Fruit fly (Drosophila melanogaster) whole organism, embryonic: ENCODE measurements around the gene CG6602.

Experiments
- Awh ChIP-seq: fragments of 200-800 bp; sonication (Bioruptor generic); IDR thresholded peaks from 2 replicates; pipeline ENCODE4, ENCODE4 v1.3.6; 2022; ENCODE audit warnings: missing biosample characterization, missing genetic modification characterization
- CG1024 ChIP-seq: fragments of 200-800 bp; sonication (Bioruptor generic); IDR thresholded peaks from 2 replicates; pipeline ENCODE4 v1.3.6; 2022; ENCODE audit warnings: missing biosample characterization, missing genetic modification characterization
- CG10366 ChIP-seq: fragments of 200-800 bp; sonication (Bioruptor generic); IDR thresholded peaks from 2 replicates; pipeline ENCODE4 v1.3.6; 2022; ENCODE audit warnings: missing biosample characterization, missing genetic modification characterization
- CG11695 ChIP-seq: fragments of 200-800 bp; sonication (Bioruptor generic); IDR thresholded peaks from 3 replicates; pipeline ENCODE4 v1.3.6; 2022; ENCODE audit warnings: missing biosample characterization, missing genetic modification characterization
- CG12071 ChIP-seq: fragments of 200-800 bp; sonication (Bioruptor generic); optimal IDR thresholded peaks from 3 replicates; lab custom pipeline; 2018; ENCODE audit warnings: missing biosample characterization, mild to moderate bottlenecking, missing genetic modification characterization
- CG16815 ChIP-seq: fragments of 200-800 bp; sonication (Bioruptor generic); optimal IDR thresholded peaks from 3 replicates; lab custom pipeline; 2017; ENCODE audit warnings: missing biosample characterization, mild to moderate bottlenecking, missing genetic modification characterization
- CG18011 ChIP-seq: fragments of 200-800 bp; sonication (Bioruptor generic); optimal IDR thresholded peaks from 2 replicates; lab custom pipeline; 2017; ENCODE audit warnings: missing biosample characterization, missing genetic modification characterization, mild to moderate bottlenecking, moderate library complexity, missing genotype
- CG18599 ChIP-seq: fragments of 200-800 bp; sonication (Bioruptor generic); optimal IDR thresholded peaks from 3 replicates; lab custom pipeline; 2017; ENCODE audit warnings: missing biosample characterization, missing genetic modification characterization, mild to moderate bottlenecking, moderate library complexity, missing genetic modification reagents
- CG34376 ChIP-seq: fragments of 200-800 bp; sonication (Bioruptor generic); optimal IDR thresholded peaks from 2 replicates; lab custom pipeline; 2018; ENCODE audit warnings: missing biosample characterization, mild to moderate bottlenecking, missing genetic modification characterization
- CG3995 ChIP-seq: fragments of 200-800 bp; sonication (Bioruptor generic); optimal IDR thresholded peaks from 3 replicates; lab custom pipeline; 2016; ENCODE audit warnings: missing biosample characterization, missing genetic modification characterization
- CG4424 ChIP-seq: fragments of 200-800 bp; sonication (Bioruptor generic); optimal IDR thresholded peaks from 3 replicates; lab custom pipeline; 2016; ENCODE audit warnings: missing biosample characterization, missing genetic modification characterization
- CG6654 ChIP-seq: fragments of 200-800 bp; sonication (Bioruptor generic); optimal IDR thresholded peaks from 2 replicates; lab custom pipeline; 2017; ENCODE audit warnings: missing biosample characterization, mild to moderate bottlenecking, missing genetic modification characterization
- CG6854 ChIP-seq: fragments of 200-800 bp; sonication (Bioruptor generic); optimal IDR thresholded peaks from 3 replicates; lab custom pipeline; 2017; ENCODE audit warnings: missing biosample characterization, mild to moderate bottlenecking, missing genetic modification characterization
- CG7271 ChIP-seq: fragments of 200-800 bp; sonication (Bioruptor generic); optimal IDR thresholded peaks from 2 replicates; lab custom pipeline; 2018; ENCODE audit warnings: missing biosample characterization, mild to moderate bottlenecking, missing genetic modification characterization, moderate library complexity
- CG7786 ChIP-seq: fragments of 200-800 bp; sonication (Bioruptor generic); optimal IDR thresholded peaks from 2 replicates; lab custom pipeline; 2016; ENCODE audit warnings: missing biosample characterization, missing genetic modification characterization
- CG7928 ChIP-seq: fragments of 200-800 bp; sonication (Bioruptor generic); optimal IDR thresholded peaks from 2 replicates; lab custom pipeline; 2017; ENCODE audit warnings: missing biosample characterization, mild to moderate bottlenecking, missing genetic modification characterization
- CG8359 ChIP-seq: fragments of 200-800 bp; sonication (Bioruptor generic); optimal IDR thresholded peaks from 2 replicates; lab custom pipeline; 2017; ENCODE audit warnings: missing biosample characterization, mild to moderate bottlenecking, missing genetic modification characterization, borderline replicate concordance
- Gug ChIP-seq: fragments of 200-800 bp; sonication (Bioruptor generic); IDR thresholded peaks from 4 replicates; pipeline ENCODE4 v1.3.6; 2022; ENCODE audit warnings: missing biosample characterization, missing genetic modification characterization
- HLHmδ ChIP-seq: fragments of 200-800 bp; sonication (Bioruptor generic); optimal IDR thresholded peaks from 2 replicates; lab custom pipeline; 2018; ENCODE audit warnings: missing biosample characterization, mild to moderate bottlenecking, missing genetic modification characterization, moderate library complexity
- Hr3 ChIP-seq: fragments of 200-800 bp; sonication (Bioruptor generic); optimal IDR thresholded peaks from 3 replicates; lab custom pipeline; 2016; ENCODE audit warnings: missing biosample characterization, missing genetic modification characterization
- Kr ChIP-seq: fragments of 200-800 bp; sonication (Bioruptor generic); optimal IDR thresholded peaks from 2 replicates; lab custom pipeline; 2017; ENCODE audit warnings: missing biosample characterization, mild to moderate bottlenecking, missing genetic modification characterization
- Lpt ChIP-seq: fragments of >200 bp; optimal IDR thresholded peaks from 2 replicates; lab custom pipeline; 2018; ENCODE audit warnings: missing biosample characterization, missing genetic modification characterization
- MTF-1 ChIP-seq: fragments of 200-800 bp; sonication (Bioruptor generic); optimal IDR thresholded peaks from 2 replicates; lab custom pipeline; 2018; ENCODE audit warnings: missing biosample characterization, mild to moderate bottlenecking, missing genetic modification characterization, borderline replicate concordance
- Nf-YC ChIP-seq: fragments of 200-800 bp; optimal IDR thresholded peaks from 3 replicates; lab custom pipeline; 2019; ENCODE audit warnings: missing biosample characterization, mild to moderate bottlenecking, missing genetic modification characterization, moderate library complexity
- NfI ChIP-seq: fragments of 200-800 bp; sonication (Bioruptor generic); optimal IDR thresholded peaks from 3 replicates; lab custom pipeline; 2018; ENCODE audit warnings: missing biosample characterization, mild to moderate bottlenecking, missing genetic modification characterization, moderate library complexity
- Pdp1 ChIP-seq, 2 experiments: fragments of 200-800 bp; sonication (Bioruptor generic); optimal IDR thresholded peaks; 3 replicates each; lab custom pipeline; 2016; ENCODE audit warnings: missing biosample characterization in 2 of 2, missing genetic modification characterization in 2 of 2, mild to moderate bottlenecking in 1 of 2, moderate library complexity in 1 of 2
- Poxn ChIP-seq: fragments of 200-800 bp; sonication (Bioruptor generic); IDR thresholded peaks from 2 replicates; pipeline ENCODE4 v1.3.6; 2022; ENCODE audit warnings: missing biosample characterization, missing genetic modification characterization
- Rx ChIP-seq: fragments of 200-800 bp; sonication (Bioruptor generic); IDR thresholded peaks from 2 replicates; pipeline ENCODE4 v1.3.6; 2022; ENCODE audit warnings: missing biosample characterization, missing genetic modification characterization
- Six4 ChIP-seq: fragments of 200-800 bp; sonication (Bioruptor generic); optimal IDR thresholded peaks from 2 replicates; lab custom pipeline; 2016; ENCODE audit warnings: missing biosample characterization, missing genetic modification characterization
- Sry-β ChIP-seq: fragments of 200-800 bp; sonication (Bioruptor generic); optimal IDR thresholded peaks from 2 replicates; lab custom pipeline; 2018; ENCODE audit warnings: missing biosample characterization, mild to moderate bottlenecking, missing genetic modification characterization, moderate library complexity
- ara ChIP-seq: fragments of 200-800 bp; sonication (Bioruptor generic); IDR thresholded peaks from 2 replicates; pipeline ENCODE4 v1.3.6; 2022; ENCODE audit warnings: missing biosample characterization, missing genetic modification characterization
- cato ChIP-seq: fragments of 200-800 bp; sonication (Bioruptor generic); optimal IDR thresholded peaks from 2 replicates; lab custom pipeline; 2016; ENCODE audit warnings: missing biosample characterization, missing genetic modification characterization, borderline replicate concordance
- dmrt99B ChIP-seq: fragments of 200-800 bp; sonication (Bioruptor generic); optimal IDR thresholded peaks from 2 replicates; lab custom pipeline; 2018; ENCODE audit warnings: missing biosample characterization, mild to moderate bottlenecking, missing genetic modification characterization, moderate library complexity
- exex ChIP-seq: fragments of 200-800 bp; sonication (Bioruptor generic); optimal IDR thresholded peaks from 4 replicates; lab custom pipeline; 2018; ENCODE audit warnings: missing biosample characterization, mild to moderate bottlenecking, missing genetic modification characterization, moderate library complexity
- grn ChIP-seq: fragments of 200-800 bp; sonication (Bioruptor generic); optimal IDR thresholded peaks from 3 replicates; lab custom pipeline; 2017; ENCODE audit warnings: missing biosample characterization, missing genetic modification characterization
- gt ChIP-seq: fragments of 200-800 bp; sonication (Bioruptor generic); IDR thresholded peaks from 2 replicates; pipeline ENCODE4 v1.3.6; 2022; ENCODE audit warnings: missing biosample characterization, missing genetic modification characterization
- ham ChIP-seq: fragments of 200-800 bp; sonication (Bioruptor generic); IDR thresholded peaks from 2 replicates; pipeline ENCODE4 v1.3.6; 2022; ENCODE audit warnings: missing biosample characterization, missing genetic modification characterization
- ken ChIP-seq: fragments of 200-800 bp; sonication (Bioruptor generic); IDR thresholded peaks from 3 replicates; pipeline ENCODE4 v1.3.6; 2022; ENCODE audit warnings: missing biosample characterization, missing genetic modification characterization
- lov ChIP-seq, 2 experiments: fragments of 200-800 bp in 1 of 2; fragments of >200 bp in 1 of 2; sonication (Bioruptor generic) in 1 of 2; IDR thresholded peaks in 1 of 2; optimal IDR thresholded peaks in 1 of 2; 2 replicates in 1 of 2; 3 replicates in 1 of 2; pipeline versions ENCODE4 v1.3.6 to Lab custom; 2017 to 2022; ENCODE audit warnings: missing biosample characterization in 1 of 2, missing genetic modification characterization in 1 of 2
- mam ChIP-seq: fragments of 200-800 bp; sonication (Bioruptor generic); optimal IDR thresholded peaks from 3 replicates; lab custom pipeline; 2016; ENCODE audit warnings: missing biosample characterization, missing genetic modification characterization
- mirr ChIP-seq: fragments of 200-800 bp; sonication (Bioruptor generic); optimal IDR thresholded peaks from 3 replicates; lab custom pipeline; 2018; ENCODE audit warnings: missing biosample characterization, mild to moderate bottlenecking, missing genetic modification characterization
- mld ChIP-seq: fragments of 200-800 bp; sonication (Bioruptor generic); IDR thresholded peaks from 3 replicates; pipeline ENCODE4 v1.3.6; 2022; ENCODE audit warnings: missing biosample characterization, missing genetic modification characterization; ENCODE audit not compliant: partially characterized antibody
- pzg ChIP-seq: fragments of 200-800 bp; sonication (Bioruptor generic); optimal IDR thresholded peaks from 3 replicates; lab custom pipeline; 2018; ENCODE audit warnings: missing biosample characterization, mild to moderate bottlenecking, missing genetic modification characterization, moderate library complexity
- sd ChIP-seq: fragments of 200-800 bp; sonication (Bioruptor generic); optimal IDR thresholded peaks from 3 replicates; lab custom pipeline; 2018; ENCODE audit warnings: missing biosample characterization, mild to moderate bottlenecking, missing genetic modification characterization, moderate library complexity
- slbo ChIP-seq: fragments of 200-800 bp; sonication (Bioruptor generic); IDR thresholded peaks from 2 replicates; pipeline ENCODE4 v1.3.6; 2022; ENCODE audit warnings: missing biosample characterization, missing genetic modification characterization
- sug ChIP-seq: fragments of 200-800 bp; optimal IDR thresholded peaks from 2 replicates; lab custom pipeline; 2019; ENCODE audit warnings: missing biosample characterization, mild to moderate bottlenecking, missing genetic modification characterization, moderate library complexity

Gene CG6602

DNA sequence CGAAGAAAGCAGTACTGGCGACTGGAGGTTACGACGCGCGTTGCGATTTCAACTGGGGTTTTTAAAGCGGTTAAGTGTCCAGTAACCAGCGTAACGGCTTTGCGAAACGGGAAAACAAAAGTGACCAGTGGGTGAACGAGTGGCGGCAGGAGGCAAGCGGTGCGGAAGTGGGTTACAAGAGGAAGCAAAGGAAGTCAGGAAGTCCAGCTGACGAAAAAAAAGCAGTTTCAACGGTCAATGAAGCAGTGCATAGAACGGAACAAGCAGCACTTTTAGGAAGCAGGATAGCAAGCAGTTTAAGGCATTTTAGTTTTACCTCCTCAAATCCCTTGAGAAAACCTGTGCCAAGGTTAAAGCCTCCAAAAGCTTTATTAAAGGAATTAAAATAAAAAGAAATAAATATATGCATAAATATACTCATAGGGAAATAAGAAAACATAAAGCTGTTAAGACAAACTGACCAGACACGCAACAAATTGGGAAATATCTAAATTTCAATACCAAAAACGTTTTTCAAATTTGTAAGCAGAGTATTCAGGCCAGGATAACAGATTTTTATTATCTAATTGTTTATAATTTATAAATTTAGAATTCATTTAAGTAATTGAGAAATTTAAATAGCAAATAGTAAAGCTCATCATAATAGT, 12.8 kb upstream of the CG6602 start, which contains the start of gene CG6592 (continued):
- TF ChIP-seq Hr3 (GFP tag; lab: Kevin White, UChicago), result no peak
- TF ChIP-seq ara (GFP tag; lab: Robert Waterston, UW), result peak; percentile 47; the same call in 1 of the 2 replicates
- TF ChIP-seq Kr (GFP tag; lab: Kevin White, UChicago), result peak; percentile 68
- no peak for TF ChIP-seq Six4 (GFP tag; lab: Kevin White, UChicago)
- TF ChIP-seq cato, result no peak
- TF ChIP-seq CG1024, result peak; percentile 16; the same call in 1 of the 2 replicates
- TF ChIP-seq pzg, result no peak
- TF ChIP-seq Rx (GFP tag; lab: Robert Waterston, UW), result peak; percentile 36; the same call in 1 of the 2 replicates
- TF ChIP-seq CG18011 (GFP tag; lab: Kevin White, UChicago), result no peak
- TF ChIP-seq mirr (GFP tag; lab: Kevin White, UChicago), result no peak
- peak; percentile 4 for TF ChIP-seq mam (GFP tag; lab: Kevin White, UChicago)
- TF ChIP-seq CG7786 (GFP tag; lab: Kevin White, UChicago), result no peak
- peak; percentile 51 for TF ChIP-seq NfI (GFP tag; lab: Kevin White, UChicago)
- no peak for TF ChIP-seq mld (GFP tag; lab: Robert Waterston, UW)
- TF ChIP-seq CG12071 (GFP tag; lab: Kevin White, UChicago), result no peak
- no peak for TF ChIP-seq Sry-β (GFP tag; lab: Kevin White, UChicago)
- TF ChIP-seq HLHmδ (GFP tag; lab: Kevin White, UChicago), result no peak
- no peak for TF ChIP-seq CG7928 (GFP tag; lab: Kevin White, UChicago)
- TF ChIP-seq ham, result no peak
- no peak for TF ChIP-seq CG6654
- no peak for TF ChIP-seq CG4424 (GFP tag; lab: Kevin White, UChicago)
- TF ChIP-seq slbo (GFP tag; lab: Robert Waterston, UW), result no peak
- TF ChIP-seq Lpt (GFP tag; lab: Kevin White, UChicago), result no peak
- TF ChIP-seq Nf-YC (tag; lab: Kevin White, UChicago), result no peak
- TF ChIP-seq Awh, result no peak
- peak; percentile 36; the same call in 1 of the 2 replicates for TF ChIP-seq CG10366 (GFP tag; lab: Robert Waterston, UW)
- no peak for TF ChIP-seq ken (GFP tag; lab: Robert Waterston, UW)

DNA sequence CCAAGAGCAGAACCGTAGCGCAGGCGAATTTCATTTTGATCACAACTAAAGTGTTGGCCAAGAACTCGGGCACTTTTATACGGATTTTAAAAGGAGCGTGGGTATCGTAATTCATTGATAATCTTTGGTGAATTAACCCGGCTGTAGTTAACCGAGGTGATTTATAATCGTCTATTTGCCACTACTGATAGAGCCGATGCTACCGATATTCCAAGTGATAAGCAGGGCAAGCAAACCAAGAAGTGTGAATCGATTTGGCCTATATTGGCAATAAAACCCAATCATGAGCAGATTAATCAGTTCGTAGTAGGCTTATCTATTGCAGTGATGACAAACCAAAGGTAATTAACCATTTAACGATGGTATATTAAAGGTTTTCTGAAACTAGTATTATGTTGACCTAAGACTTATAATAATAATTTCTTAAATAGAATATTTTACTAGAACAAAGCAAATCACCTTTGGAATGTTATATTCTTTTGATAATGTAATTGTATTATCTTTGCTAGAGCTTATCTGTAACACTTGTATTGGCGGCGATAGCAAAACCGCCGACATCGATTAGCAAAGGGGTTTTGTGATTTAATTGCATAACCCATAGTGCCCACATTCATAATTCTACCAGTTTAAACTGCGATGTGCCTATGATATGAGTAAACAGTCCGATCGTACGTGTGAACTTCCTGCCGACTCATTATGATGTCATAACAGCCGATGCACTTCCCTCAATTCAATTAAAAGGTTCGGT, 8.9 kb upstream of the CG6602 start, which contains the start of gene CG10472:
TSS of gene CG10472 (minus strand) at position 51 of the 748 bp plus-strand sequence.
- TF ChIP-seq CG16815 (no peak), gt (GFP tag; lab: Robert Waterston, UW) (no peak), CG6854 (no peak), dmrt99B (no peak), sd (peak; percentile 75), Pdp1 (GFP tag; optimal IDR thresholded peaks at IDR 0.05; lab: Kevin White, UChicago) (peak in 1 of 2 experiments; percentile 85), Poxn (GFP tag; lab: Robert Waterston, UW) (no peak), grn (GFP tag; lab: Kevin White, UChicago) (peak; percentile 65), CG7271 (tag; lab: Kevin White, UChicago) (no peak), CG3995 (GFP tag; lab: Kevin White, UChicago) (no peak), lov (optimal IDR thresholded peaks at IDR 0.05; lab: Kevin White, UChicago) (no peak), lov (GFP tag; IDR thresholded peaks at IDR 0.05; lab: Robert Waterston, UW) (no peak), MTF-1 (GFP tag; lab: Kevin White, UChicago) (no peak), CG8359 (GFP tag; lab: Kevin White, UChicago) (no peak), sug (tag; lab: Kevin White, UChicago) (peak; percentile 66), CG18599 (GFP tag; lab: Kevin White, UChicago) (peak; percentile 7), mirr (GFP tag; lab: Kevin White, UChicago) (peak; percentile 2), CG11695 (GFP tag; lab: Robert Waterston, UW) (no peak), Gug (GFP tag; lab: Robert Waterston, UW) (no peak), CG1024 (no peak), CG34376 (GFP tag; lab: Kevin White, UChicago) (peak; percentile 27), exex (peak; percentile 98)
